Worm (Caenorhabditis elegans) whole organism, L3 larva: ENCODE data around the gene pig-1.

Experiments
- egl-27 ChIP-seq: sonication (generic microtip); optimal IDR thresholded peaks from 4 replicates; lab custom pipeline; 2017; ENCODE audit warnings: missing biosample characterization, missing genetic modification reagents, missing genetic modification characterization
- elt-1 ChIP-seq: fragments of 150-350 bp; optimal IDR thresholded peaks from 2 replicates; lab custom pipeline; 2014; ENCODE audit warnings: missing biosample characterization, missing genetic modification characterization
- elt-3 ChIP-seq, 3 experiments: fragments of 150-350 bp in 1 of 3; sonication (generic microtip) in 2 of 3; optimal IDR thresholded peaks; 2 replicates in 2 of 3; 4 replicates in 1 of 3; lab custom pipeline; 2014 to 2017; ENCODE audit warnings: missing biosample characterization in 3 of 3, missing genetic modification characterization in 3 of 3
- fkh-10 ChIP-seq: sonication (generic microtip); optimal IDR thresholded peaks from 2 replicates; lab custom pipeline; 2017; ENCODE audit warnings: missing biosample characterization, missing genetic modification reagents, missing genetic modification characterization
- jun-1 ChIP-seq: fragments of 150-350 bp; optimal IDR thresholded peaks from 2 replicates; lab custom pipeline; 2014; ENCODE audit warnings: missing biosample characterization, missing genetic modification reagents, missing genetic modification characterization
- nhr-25 ChIP-seq: sonication (generic microtip); optimal IDR thresholded peaks from 2 replicates; lab custom pipeline; 2017; ENCODE audit warnings: missing biosample characterization, missing genetic modification characterization
- unc-62 ChIP-seq: fragments of 150-350 bp; sonication (generic microtip); optimal IDR thresholded peaks from 4 replicates; lab custom pipeline; 2014; ENCODE audit warnings: missing biosample characterization, missing genetic modification reagents, missing genetic modification characterization
- ztf-11 ChIP-seq: fragments of 150-350 bp; optimal IDR thresholded peaks from 2 replicates; lab custom pipeline; 2014; ENCODE audit warnings: missing biosample characterization, missing genetic modification characterization

DNA sequence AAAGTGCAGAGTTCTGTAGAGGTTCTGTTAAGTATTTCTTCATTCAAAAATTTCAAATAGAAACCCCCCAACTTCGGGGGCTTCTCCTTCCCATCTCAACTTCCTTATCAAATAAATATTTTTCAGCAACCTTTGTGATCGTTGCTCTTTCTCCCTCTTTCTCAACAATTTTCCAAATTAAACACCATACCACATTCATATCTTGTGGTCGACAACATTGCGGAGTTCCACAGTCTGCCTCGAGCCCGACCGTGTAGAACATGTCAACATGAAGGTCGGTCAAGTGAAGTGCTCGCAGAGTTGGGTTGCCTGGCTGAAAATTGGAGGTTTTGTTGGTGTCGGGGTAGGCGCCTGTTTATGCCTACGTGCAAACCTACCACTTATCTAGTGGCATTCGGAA lies 3.3 kb upstream of the pig-1 start:
- TF ChIP-seq ztf-11 (tag; lab: Kevin White, UChicago), result no peak
- TF ChIP-seq unc-62 (GFP tag; lab: Kevin White, UChicago), result no peak
- no peak for TF ChIP-seq nhr-25 (tag; lab: Kevin White, UChicago)
- no peak for TF ChIP-seq elt-1 (tag; lab: Kevin White, UChicago)
- no peak for TF ChIP-seq elt-3 (tag; optimal IDR thresholded peaks at IDR 0.05; lab: Kevin White, UChicago)
- TF ChIP-seq egl-27, result no peak
- no peak for TF ChIP-seq fkh-10
- TF ChIP-seq jun-1 (tag; lab: Kevin White, UChicago), result no peak
